Worm (Caenorhabditis elegans): ENCODE data around the gene M176.11.

The M176.11 gene

DNA sequence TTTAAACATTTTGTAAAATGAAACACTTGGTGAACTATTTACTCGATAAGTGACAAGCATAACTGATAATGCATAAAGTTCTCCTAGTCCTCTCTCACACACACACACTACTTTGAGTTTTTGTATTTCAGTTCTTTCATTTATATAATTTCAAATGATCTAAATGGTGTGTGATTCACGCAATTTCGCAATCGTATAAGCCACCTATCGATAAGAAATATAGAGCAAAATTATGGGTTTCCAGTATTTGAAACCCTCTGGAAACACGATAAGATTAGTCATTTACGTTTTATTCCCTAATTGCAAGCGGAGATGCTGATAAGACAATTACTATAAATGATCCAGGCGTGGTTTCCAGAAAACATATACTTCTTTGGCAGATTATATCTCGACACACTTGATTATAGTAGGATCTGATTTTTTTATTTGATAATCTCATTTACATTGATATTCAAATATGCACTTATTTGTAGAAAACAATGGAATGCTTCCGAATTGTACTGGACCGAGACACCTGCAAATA is 9.9 kb upstream of the M176.11 start, which contains the start of gene arrd-3:
Gene arrd-3, plus strand, starts transcription at position 473 of the 523 bp plus-strand sequence.
- TF ChIP-seq egl-27 (tag; optimal IDR thresholded peaks at IDR 0.05) (no peak), pqm-1 (tag; optimal IDR thresholded peaks at IDR 0.05) (peak; percentile 87), elt-2 (tag; optimal IDR thresholded peaks at IDR 0.05) (peak; percentile 73), egl-5 (tag; optimal IDR thresholded peaks at IDR 0.05) (no peak)

DNA sequence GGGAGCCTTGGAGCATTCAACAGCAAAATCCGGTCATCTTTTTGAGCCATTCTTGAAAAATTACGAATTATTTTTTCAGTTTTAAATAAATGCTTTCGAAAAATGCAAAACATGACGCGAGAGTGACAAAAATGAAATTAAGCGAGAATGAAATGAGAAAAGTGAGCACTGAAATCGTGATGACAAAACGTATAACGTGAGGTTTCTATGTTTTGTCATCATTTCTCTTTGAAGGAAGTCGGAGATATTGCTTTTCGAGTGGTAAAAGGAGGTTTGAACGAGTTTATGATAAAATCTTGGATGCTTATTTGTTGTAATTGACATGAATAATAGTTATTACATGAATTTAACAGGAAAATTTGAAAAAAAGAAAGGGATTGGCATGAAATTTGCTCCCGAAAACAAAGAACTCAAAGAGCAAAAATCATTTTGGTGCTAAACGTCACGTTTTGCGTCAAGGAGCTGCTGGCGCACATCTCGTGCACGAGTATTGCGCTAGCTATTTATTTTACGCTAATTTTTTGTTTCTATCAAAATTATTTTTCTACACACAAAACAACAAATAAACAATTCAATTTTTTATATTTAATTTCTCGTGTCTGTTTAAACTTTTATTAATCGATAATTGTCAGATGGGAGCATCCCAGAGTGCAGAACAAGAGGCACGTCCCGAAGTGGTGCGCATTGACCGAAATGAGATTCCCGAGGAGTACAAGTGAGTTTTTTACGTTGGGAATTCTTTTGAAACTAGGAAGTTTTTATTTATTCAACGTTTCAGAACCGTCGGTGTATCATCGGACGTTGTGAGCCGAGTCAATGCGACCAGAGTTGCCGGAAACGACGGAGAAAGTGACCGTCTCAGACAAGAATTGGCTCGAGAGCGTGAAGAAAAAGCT is 5.4 kb upstream of the M176.11 start, which contains the start of the genes gss-1 and chch-3:
Gene gss-1, minus strand, starts transcription at position 51 of the 896 bp plus-strand sequence.
Gene chch-3, plus strand, starts transcription at position 633 of the 896 bp plus-strand sequence.
- TF ChIP-seq fos-1 (tag; optimal IDR thresholded peaks at IDR 0.05) (no peak), nfya-1 (tag; optimal IDR thresholded peaks at IDR 0.05; ENCODE audit: insufficient read depth) (no peak), ztf-4 (tag; optimal IDR thresholded peaks at IDR 0.05) (no peak), nhr-28 (tag; optimal IDR thresholded peaks at IDR 0.05) (no peak), ama-1 (optimal IDR thresholded peaks at IDR 0.05) (no peak), sea-2 (GFP tag; optimal IDR thresholded peaks at IDR 0.05) (no peak), egl-5 (tag; optimal IDR thresholded peaks at IDR 0.05) (no peak), nhr-67 (tag; optimal IDR thresholded peaks at IDR 0.05) (no peak), ceh-28 (tag; optimal IDR thresholded peaks at IDR 0.05) (no peak), ZK546.5 (tag; optimal IDR thresholded peaks at IDR 0.05) (no peak), unc-39 (tag; optimal IDR thresholded peaks at IDR 0.05) (no peak), elt-3 (tag; optimal IDR thresholded peaks at IDR 0.05) (no peak), mdl-1 (tag; optimal IDR thresholded peaks at IDR 0.05) (no peak), nhr-76 (tag; optimal IDR thresholded peaks at IDR 0.05) (no peak), nhr-11 (tag; optimal IDR thresholded peaks at IDR 0.05) (no peak), ceh-82 (tag; optimal IDR thresholded peaks at IDR 0.05) (no peak), snpc-4 (tag; optimal IDR thresholded peaks at IDR 0.05) (peak; percentile 64), pqm-1 (tag; optimal IDR thresholded peaks at IDR 0.05) (peak; percentile 0), nhr-43 (tag; optimal IDR thresholded peaks at IDR 0.05; ENCODE audit: poor library complexity, severe bottlenecking) (peak; percentile 40), daf-12 (tag; optimal IDR thresholded peaks at IDR 0.05) (no peak), elt-2 (tag; optimal IDR thresholded peaks at IDR 0.05) (peak; percentile 54), nhr-237 (tag; optimal IDR thresholded peaks at IDR 0.05) (no peak), lsy-12 (tag; optimal IDR thresholded peaks at IDR 0.05) (no peak), nhr-23 (tag; optimal IDR thresholded peaks at IDR 0.05) (peak; percentile 32), mml-1 (tag; optimal IDR thresholded peaks at IDR 0.05) (no peak), nhr-12 (tag; optimal IDR thresholded peaks at IDR 0.05) (no peak), pha-4 (tag; optimal IDR thresholded peaks at IDR 0.05) (peak; percentile 75), elt-1 (tag; optimal IDR thresholded peaks at IDR 0.05) (no peak), ceh-9 (tag; optimal IDR thresholded peaks at IDR 0.05) (no peak), hmg-11 (tag; optimal IDR thresholded peaks at IDR 0.05) (no peak), ztf-11 (tag; optimal IDR thresholded peaks at IDR 0.05) (no peak), fkh-10 (GFP tag; optimal IDR thresholded peaks at IDR 0.05) (no peak), R02D3.7 (tag; optimal IDR thresholded peaks at IDR 0.05) (no peak), nhr-25 (tag; optimal IDR thresholded peaks at IDR 0.05) (no peak), ceh-16 (tag; optimal IDR thresholded peaks at IDR 0.05) (no peak), nhr-77 (tag; optimal IDR thresholded peaks at IDR 0.05) (no peak), fkh-2 (tag; optimal IDR thresholded peaks at IDR 0.05) (no peak), zag-1 (tag; optimal IDR thresholded peaks at IDR 0.05) (no peak), lin-39 (tag; optimal IDR thresholded peaks at IDR 0.05) (peak; percentile 55), tbx-2 (tag; optimal IDR thresholded peaks at IDR 0.05) (no peak), egl-27 (tag; optimal IDR thresholded peaks at IDR 0.05) (no peak), eor-1 (tag; optimal IDR thresholded peaks at IDR 0.05) (no peak), jun-1 (tag; optimal IDR thresholded peaks at IDR 0.05) (no peak), unc-62 (GFP tag; optimal IDR thresholded peaks at IDR 0.05) (no peak), lin-15B (tag; optimal IDR thresholded peaks at IDR 0.05) (peak; percentile 55)
